Fruit fly (Drosophila melanogaster) whole organism, embryonic: ENCODE results near the gene CG42538.

Experiments
- Asciz ChIP-seq: fragments of 200-800 bp; sonication (Bioruptor generic); optimal IDR thresholded peaks from 2 replicates; lab custom pipeline; 2017; ENCODE audit warnings: missing biosample characterization, mild to moderate bottlenecking, missing genetic modification characterization, missing genetic modification reagents
- B-H2 ChIP-seq: fragments of 200-800 bp; sonication (Bioruptor generic); optimal IDR thresholded peaks from 2 replicates; lab custom pipeline; 2018; ENCODE audit warnings: missing biosample characterization, mild to moderate bottlenecking, missing genetic modification characterization
- Bdp1 ChIP-seq: fragments of 200-800 bp; sonication (Bioruptor generic); optimal IDR thresholded peaks from 3 replicates; lab custom pipeline; 2016; ENCODE audit warnings: missing biosample characterization, missing genetic modification characterization
- CG10267 ChIP-seq: fragments of 200-800 bp; sonication (Bioruptor generic); optimal IDR thresholded peaks from 2 replicates; lab custom pipeline; 2018; ENCODE audit warnings: missing biosample characterization, mild to moderate bottlenecking, missing genetic modification characterization, moderate library complexity
- CG10543 ChIP-seq: fragments of 200-800 bp; sonication (Bioruptor generic); optimal IDR thresholded peaks from 3 replicates; lab custom pipeline; 2017; ENCODE audit warnings: missing biosample characterization, mild to moderate bottlenecking, missing genetic modification characterization, moderate library complexity
- CG11093 ChIP-seq: fragments of 200-800 bp; sonication (Bioruptor generic); IDR thresholded peaks from 3 replicates; pipeline ENCODE4 v1.3.6; 2022; ENCODE audit warnings: missing biosample characterization, missing genetic modification characterization
- CG11723 ChIP-seq: fragments of 200-800 bp; sonication (Bioruptor generic); optimal IDR thresholded peaks from 2 replicates; lab custom pipeline; 2017; ENCODE audit warnings: missing biosample characterization, mild to moderate bottlenecking, missing genetic modification characterization
- CG12104 ChIP-seq: fragments of 200-800 bp; sonication (Bioruptor generic); optimal IDR thresholded peaks from 3 replicates; lab custom pipeline; 2016; ENCODE audit warnings: missing biosample characterization, missing genetic modification characterization
- CG1529 ChIP-seq: fragments of 200-800 bp; sonication (Bioruptor generic); optimal IDR thresholded peaks from 3 replicates; lab custom pipeline; 2018; ENCODE audit warnings: missing biosample characterization, missing genetic modification characterization
- CG17361 ChIP-seq: fragments of 200-800 bp; sonication (Bioruptor generic); IDR thresholded peaks from 3 replicates; pipeline ENCODE4 v1.3.6; 2022; ENCODE audit warnings: missing biosample characterization, missing genetic modification characterization
- CG17802 ChIP-seq: fragments of 200-800 bp; sonication (Bioruptor generic); optimal IDR thresholded peaks from 2 replicates; lab custom pipeline; 2018; ENCODE audit warnings: missing biosample characterization, mild to moderate bottlenecking, missing genetic modification characterization, moderate library complexity
- CG3065 ChIP-seq: fragments of 200-800 bp; sonication (Bioruptor generic); optimal IDR thresholded peaks from 2 replicates; lab custom pipeline; 2016; ENCODE audit warnings: missing biosample characterization, missing genetic modification characterization
- CG31441 ChIP-seq: fragments of 200-800 bp; sonication (Bioruptor generic); IDR thresholded peaks from 2 replicates; pipeline ENCODE4 v1.3.6; 2022; ENCODE audit warnings: missing biosample characterization, missing genetic modification characterization
- CG32767 ChIP-seq: fragments of 200-800 bp; sonication (Bioruptor generic); IDR thresholded peaks from 2 replicates; pipeline ENCODE4 v1.3.6; 2022; ENCODE audit warnings: missing biosample characterization, missing genetic modification characterization
- CG6683 ChIP-seq: fragments of 200-800 bp; sonication (Bioruptor generic); optimal IDR thresholded peaks from 2 replicates; lab custom pipeline; 2017; ENCODE audit warnings: missing biosample characterization, mild to moderate bottlenecking, missing genetic modification characterization, missing genetic modification reagents
- CG7372 ChIP-seq: fragments of 200-800 bp; sonication (Bioruptor generic); IDR thresholded peaks from 2 replicates; pipeline ENCODE4 v1.3.6; 2022; ENCODE audit warnings: missing biosample characterization, missing genetic modification characterization
- CG7786 ChIP-seq: fragments of 200-800 bp; sonication (Bioruptor generic); optimal IDR thresholded peaks from 2 replicates; lab custom pipeline; 2016; ENCODE audit warnings: missing biosample characterization, missing genetic modification characterization
- CG7987 ChIP-seq: fragments of 200-800 bp; sonication (Bioruptor generic); optimal IDR thresholded peaks from 2 replicates; lab custom pipeline; 2018; ENCODE audit warnings: missing biosample characterization, mild to moderate bottlenecking, missing genetic modification characterization, moderate library complexity
- CG9797 ChIP-seq: fragments of 200-800 bp; sonication (Bioruptor generic); optimal IDR thresholded peaks from 3 replicates; lab custom pipeline; 2018; ENCODE audit warnings: missing biosample characterization, mild to moderate bottlenecking, missing genetic modification characterization
- CG9876 ChIP-seq: fragments of 200-800 bp; sonication (Bioruptor generic); optimal IDR thresholded peaks from 2 replicates; lab custom pipeline; 2016; ENCODE audit warnings: missing biosample characterization, missing genetic modification characterization
- CHES-1-like ChIP-seq: fragments of 200-800 bp; sonication (Bioruptor generic); optimal IDR thresholded peaks from 2 replicates; lab custom pipeline; 2016; ENCODE audit warnings: missing biosample characterization, missing genetic modification characterization
- CrebB ChIP-seq: fragments of 200-800 bp; sonication (Bioruptor generic); optimal IDR thresholded peaks from 3 replicates; lab custom pipeline; 2018; ENCODE audit warnings: missing biosample characterization, mild to moderate bottlenecking, missing genetic modification characterization
- D ChIP-seq, 2 experiments: fragments of 200-800 bp in 1 of 2; fragments of >200 bp in 1 of 2; sonication (Bioruptor generic) in 1 of 2; optimal IDR thresholded peaks; 2 replicates in 1 of 2; 3 replicates in 1 of 2; lab custom pipeline; 2017; ENCODE audit warnings: mild to moderate bottlenecking in 1 of 2, missing biosample characterization in 1 of 2, missing genetic modification characterization in 1 of 2, missing genetic modification reagents in 1 of 2
- D19B ChIP-seq: fragments of 200-800 bp; sonication (Bioruptor generic); optimal IDR thresholded peaks from 2 replicates; lab custom pipeline; 2017; ENCODE audit warnings: missing biosample characterization, mild to moderate bottlenecking, missing genetic modification characterization
- Dfd ChIP-seq, 2 experiments: fragments of >200 bp; optimal IDR thresholded peaks; 2 replicates each; lab custom pipeline; 2017; ENCODE audit warnings: missing biosample characterization in 2 of 2, missing genetic modification characterization in 2 of 2
- Elba2 ChIP-seq: fragments of 200-800 bp; sonication (Bioruptor generic); optimal IDR thresholded peaks from 3 replicates; lab custom pipeline; 2016; ENCODE audit warnings: missing biosample characterization, missing genetic modification characterization
- Fer3 ChIP-seq: fragments of 200-800 bp; sonication (Bioruptor generic); optimal IDR thresholded peaks from 2 replicates; lab custom pipeline; 2018; ENCODE audit warnings: missing biosample characterization, mild to moderate bottlenecking, missing genetic modification characterization, moderate library complexity
- H15 ChIP-seq: fragments of 200-800 bp; sonication (Bioruptor generic); IDR thresholded peaks from 3 replicates; pipeline ENCODE4 v1.3.6; 2022; ENCODE audit warnings: missing biosample characterization, missing genetic modification characterization
- Hmr ChIP-seq: fragments of 200-800 bp; sonication (Bioruptor generic); optimal IDR thresholded peaks from 3 replicates; lab custom pipeline; 2017; ENCODE audit warnings: mild to moderate bottlenecking, missing biosample characterization, missing genetic modification reagents, missing genetic modification characterization
- Hr78 ChIP-seq, 2 experiments: fragments of 200-800 bp in 1 of 2; fragments of >200 bp in 1 of 2; sonication (Bioruptor generic) in 1 of 2; optimal IDR thresholded peaks; 2 replicates each; lab custom pipeline; 2017 to 2019; ENCODE audit warnings: missing biosample characterization in 2 of 2, missing genetic modification characterization in 2 of 2, mild to moderate bottlenecking in 1 of 2, moderate library complexity in 1 of 2
- Jarid2 ChIP-seq: fragments of 200-800 bp; sonication (Bioruptor generic); optimal IDR thresholded peaks from 3 replicates; lab custom pipeline; 2017; ENCODE audit warnings: mild to moderate bottlenecking, missing biosample characterization, missing genetic modification reagents, missing genetic modification characterization
- Pdp1 ChIP-seq, 2 experiments: fragments of 200-800 bp; sonication (Bioruptor generic); optimal IDR thresholded peaks; 3 replicates each; lab custom pipeline; 2016; ENCODE audit warnings: missing biosample characterization in 2 of 2, missing genetic modification characterization in 2 of 2, mild to moderate bottlenecking in 1 of 2, moderate library complexity in 1 of 2
- Side ChIP-seq: fragments of 200-800 bp; sonication (Bioruptor generic); optimal IDR thresholded peaks from 2 replicates; lab custom pipeline; 2016; ENCODE audit warnings: missing biosample characterization, missing genetic modification characterization
- Six4 ChIP-seq: fragments of 200-800 bp; sonication (Bioruptor generic); optimal IDR thresholded peaks from 2 replicates; lab custom pipeline; 2016; ENCODE audit warnings: missing biosample characterization, missing genetic modification characterization
- Xrp1 ChIP-seq: fragments of 200-800 bp; sonication (Bioruptor generic); IDR thresholded peaks from 2 replicates; pipeline ENCODE4 v1.3.6; 2022; ENCODE audit warnings: missing biosample characterization, missing genetic modification characterization
- ac ChIP-seq: fragments of 200-800 bp; sonication (Bioruptor generic); optimal IDR thresholded peaks from 3 replicates; lab custom pipeline; 2017; ENCODE audit warnings: missing biosample characterization, mild to moderate bottlenecking, missing genetic modification characterization
- ash1 ChIP-seq: fragments of 200-800 bp; sonication (Bioruptor generic); optimal IDR thresholded peaks from 2 replicates; lab custom pipeline; 2018; ENCODE audit warnings: missing biosample characterization, mild to moderate bottlenecking, missing genetic modification characterization
- ato ChIP-seq: fragments of 200-800 bp; sonication (Bioruptor generic); IDR thresholded peaks from 2 replicates; pipeline ENCODE4 v1.3.6; 2022; ENCODE audit warnings: missing biosample characterization, missing genetic modification characterization; ENCODE audit not compliant: partially characterized antibody
- bab2 ChIP-seq: fragments of 200-800 bp; sonication (Bioruptor generic); optimal IDR thresholded peaks from 2 replicates; lab custom pipeline; 2016; ENCODE audit warnings: missing biosample characterization, missing genetic modification characterization
- danr ChIP-seq: fragments of 200-800 bp; sonication (Bioruptor generic); IDR thresholded peaks from 2 replicates; pipeline ENCODE4 v1.3.6; 2022; ENCODE audit warnings: missing biosample characterization, missing genetic modification characterization
- fd96Cb ChIP-seq: fragments of 200-800 bp; sonication (Bioruptor generic); optimal IDR thresholded peaks from 2 replicates; lab custom pipeline; 2018; ENCODE audit warnings: missing biosample characterization, mild to moderate bottlenecking, missing genetic modification characterization, moderate library complexity
- lmd ChIP-seq: fragments of 200-800 bp; sonication (Bioruptor generic); IDR thresholded peaks from 2 replicates; pipeline ENCODE4 v1.3.6; 2022; ENCODE audit warnings: missing biosample characterization, missing genetic modification characterization
- pan ChIP-seq, 4 experiments: fragments of >200 bp in 3 of 4; fragments of 200-800 bp in 1 of 4; sonication (Bioruptor generic) in 1 of 4; optimal IDR thresholded peaks in 3 of 4; IDR thresholded peaks in 1 of 4; 2 replicates each; pipeline versions ENCODE4 v1.3.6 to Lab custom; 2017 to 2022; ENCODE audit warnings: missing biosample characterization in 2 of 4, missing genetic modification characterization in 2 of 4, mixed read lengths in 1 of 4
- pum ChIP-seq: fragments of 200-800 bp; sonication (Bioruptor generic); optimal IDR thresholded peaks from 2 replicates; lab custom pipeline; 2016; ENCODE audit warnings: missing biosample characterization, missing genetic modification characterization
- sc ChIP-seq, 3 experiments: fragments of >200 bp in 2 of 3; fragments of 200-800 bp in 1 of 3; sonication (Bioruptor generic) in 1 of 3; optimal IDR thresholded peaks; 2 replicates in 2 of 3; 3 replicates in 1 of 3; lab custom pipeline; 2017; ENCODE audit warnings: mild to moderate bottlenecking in 1 of 3, missing biosample characterization in 1 of 3, missing genetic modification characterization in 1 of 3, missing genetic modification reagents in 1 of 3
- scrt ChIP-seq: fragments of 200-800 bp; sonication (Bioruptor generic); optimal IDR thresholded peaks from 2 replicates; lab custom pipeline; 2018; ENCODE audit warnings: missing biosample characterization, mild to moderate bottlenecking, missing genetic modification characterization, moderate library complexity
- tgo ChIP-seq: fragments of 200-800 bp; sonication (Bioruptor generic); IDR thresholded peaks from 3 replicates; pipeline ENCODE4 v1.3.6; 2022; ENCODE audit warnings: missing biosample characterization, missing genetic modification characterization
- vfl ChIP-seq: fragments of 200-800 bp; sonication (Bioruptor generic); optimal IDR thresholded peaks from 2 replicates; lab custom pipeline; 2016; ENCODE audit warnings: missing biosample characterization, missing genetic modification characterization

The CG42538 gene

dm6 chr3L:16001164-16001679 is 33.1 kb upstream of the CG42538 start (continued):
- no peak for TF ChIP-seq D (optimal IDR thresholded peaks at IDR 0.05; lab: Kevin White, UChicago)
- TF ChIP-seq D (GFP tag; optimal IDR thresholded peaks at IDR 0.05; lab: Kevin White, UChicago): peak; percentile 23
- peak; percentile 26 for TF ChIP-seq CG11723 (GFP tag; lab: Kevin White, UChicago)
- peak; percentile 91 for TF ChIP-seq Hmr (GFP tag; lab: Kevin White, UChicago)
- peak; percentile 84 for TF ChIP-seq CG7786 (GFP tag; lab: Kevin White, UChicago)
- peak; percentile 82; the same call in 1 of the 2 replicates for TF ChIP-seq lmd (GFP tag; lab: Robert Waterston, UW)
- TF ChIP-seq Asciz: peak; percentile 22
- peak; percentile 87 for TF ChIP-seq CHES-1-like (GFP tag; lab: Kevin White, UChicago)
- peak; percentile 61; the same call in 1 of the 2 replicates for TF ChIP-seq danr (GFP tag; lab: Robert Waterston, UW)
- no peak for TF ChIP-seq Dfd (GFP tag; optimal IDR thresholded peaks at IDR 0.05; lab: Kevin White, UChicago)
- peak; percentile 65 for TF ChIP-seq vfl (GFP tag; lab: Kevin White, UChicago)
- no peak for TF ChIP-seq sc (optimal IDR thresholded peaks at IDR 0.05; lab: Kevin White, UChicago)
- no peak for TF ChIP-seq sc (GFP tag; optimal IDR thresholded peaks at IDR 0.05; lab: Kevin White, UChicago)
- peak; percentile 42; the same call in 1 of the 2 replicates for TF ChIP-seq CG32767 (GFP tag; lab: Robert Waterston, UW)
- no peak for TF ChIP-seq CG7987 (GFP tag; lab: Kevin White, UChicago)
- TF ChIP-seq Pdp1 (GFP tag; optimal IDR thresholded peaks at IDR 0.05; lab: Kevin White, UChicago): peak; percentile 73 to 78
- TF ChIP-seq CG31441 (GFP tag; lab: Robert Waterston, UW): peak; percentile 62
- TF ChIP-seq Xrp1 (GFP tag; lab: Robert Waterston, UW): peak; percentile 46; the same call in 1 of the 2 replicates
- TF ChIP-seq CG10267 (tag; lab: Kevin White, UChicago): peak; percentile 31
- TF ChIP-seq Bdp1 (GFP tag; lab: Kevin White, UChicago): peak; percentile 4
- TF ChIP-seq Side (GFP tag; lab: Kevin White, UChicago): peak; percentile 70
- TF ChIP-seq CG17802 (tag; lab: Kevin White, UChicago): no peak
- TF ChIP-seq CG12104 (GFP tag; lab: Kevin White, UChicago): peak; percentile 44
- no peak for TF ChIP-seq CG3065 (GFP tag; lab: Kevin White, UChicago)
- peak; percentile 13 for TF ChIP-seq CG9876 (GFP tag; lab: Kevin White, UChicago)
- peak; percentile 89 for TF ChIP-seq B-H2 (GFP tag; lab: Kevin White, UChicago)
- peak; percentile 75 for TF ChIP-seq CG17361
- peak in 1 of 2 experiments; percentile 33 for TF ChIP-seq Hr78 (GFP tag; optimal IDR thresholded peaks at IDR 0.05; lab: Kevin White, UChicago)
- TF ChIP-seq Elba2 (GFP tag; lab: Kevin White, UChicago): no peak
- TF ChIP-seq Six4: no peak
- TF ChIP-seq scrt (GFP tag; lab: Kevin White, UChicago): peak; percentile 87
- TF ChIP-seq CG6683 (GFP tag; lab: Kevin White, UChicago): peak; percentile 5
- TF ChIP-seq ac (GFP tag; lab: Kevin White, UChicago): no peak
- peak; percentile 43; the same call in 1 of the 3 replicates for TF ChIP-seq H15
- TF ChIP-seq pum (GFP tag; lab: Kevin White, UChicago): peak; percentile 63
- peak; percentile 72 for TF ChIP-seq CrebB (tag; lab: Kevin White, UChicago)
- TF ChIP-seq tgo (GFP tag; lab: Robert Waterston, UW): peak; percentile 70
- 0 out of 3 replicates have a peak, but pooled peaks have one; percentile 63 for TF ChIP-seq CG11093 (GFP tag; lab: Robert Waterston, UW)
- peak; percentile 74 for TF ChIP-seq D19B (GFP tag; lab: Kevin White, UChicago)
- peak; percentile 55 for TF ChIP-seq fd96Cb (tag; lab: Kevin White, UChicago)
- TF ChIP-seq CG1529 (GFP tag; lab: Kevin White, UChicago): peak; percentile 11
- TF ChIP-seq CG9797: no peak
- TF ChIP-seq Fer3 (tag; lab: Kevin White, UChicago): peak; percentile 85
- peak; percentile 64 for TF ChIP-seq bab2
- peak; percentile 21 for TF ChIP-seq Jarid2 (GFP tag; lab: Kevin White, UChicago)
- peak; percentile 13 for TF ChIP-seq ash1 (GFP tag; lab: Kevin White, UChicago)
- peak; percentile 63 for TF ChIP-seq CG7372 (GFP tag; lab: Robert Waterston, UW)
- TF ChIP-seq pan (optimal IDR thresholded peaks at IDR 0.05; lab: Kevin White, UChicago): no peak
- peak in 1 of 2 experiments; percentile 80 for TF ChIP-seq pan (GFP tag; optimal IDR thresholded peaks at IDR 0.05 in 1 of 2, IDR thresholded peaks at IDR 0.05 in 1 of 2)
- no peak for TF ChIP-seq ato (GFP tag; lab: Robert Waterston, UW)
- peak; percentile 96 for TF ChIP-seq CG10543 (GFP tag; lab: Kevin White, UChicago)
